Fruit fly (Drosophila melanogaster) whole organism, prepupa: ENCODE measurements around the gene CG7430.

Experiments
- CG11762 ChIP-seq: fragments of 200-800 bp; sonication (Bioruptor generic); optimal IDR thresholded peaks from 3 replicates; lab custom pipeline; 2016; ENCODE audit warnings: missing biosample characterization, missing genetic modification characterization; ENCODE audit not compliant: insufficient read depth
- CG15336 ChIP-seq: fragments of 200-800 bp; sonication (Bioruptor generic); IDR thresholded peaks from 2 replicates; pipeline ENCODE4 v1.3.6; 2022; ENCODE audit warnings: missing biosample characterization, missing genetic modification characterization
- CG1621 ChIP-seq: fragments of 200-800 bp; sonication (Bioruptor generic); optimal IDR thresholded peaks from 3 replicates; lab custom pipeline; 2018; ENCODE audit warnings: missing biosample characterization, mild to moderate bottlenecking, missing genetic modification characterization
- CG3032 ChIP-seq: fragments of 200-800 bp; optimal IDR thresholded peaks from 2 replicates; lab custom pipeline; 2019; ENCODE audit warnings: missing biosample characterization, mild to moderate bottlenecking, missing genetic modification characterization, moderate library complexity
- CG31627 ChIP-seq: fragments of 200-800 bp; sonication (Bioruptor generic); optimal IDR thresholded peaks from 3 replicates; lab custom pipeline; 2016; ENCODE audit warnings: missing biosample characterization, missing genetic modification characterization
- CG3919 ChIP-seq: fragments of 200-800 bp; sonication (Bioruptor generic); optimal IDR thresholded peaks from 3 replicates; lab custom pipeline; 2016; ENCODE audit warnings: missing biosample characterization, missing genetic modification characterization
- CG4318 ChIP-seq: fragments of 200-800 bp; sonication (Bioruptor generic); optimal IDR thresholded peaks from 3 replicates; lab custom pipeline; 2017; ENCODE audit warnings: missing biosample characterization, mild to moderate bottlenecking, missing genetic modification characterization
- CG6163 ChIP-seq: fragments of 200-800 bp; sonication (Bioruptor generic); IDR thresholded peaks from 3 replicates; pipeline ENCODE4 v1.3.6; 2022; ENCODE audit warnings: missing biosample characterization, missing genetic modification characterization
- CG6276 ChIP-seq: fragments of 200-800 bp; sonication (Bioruptor generic); optimal IDR thresholded peaks from 2 replicates; lab custom pipeline; 2017; ENCODE audit warnings: missing biosample characterization, mild to moderate bottlenecking, missing genetic modification characterization
- CG8632 ChIP-seq: fragments of 200-800 bp; sonication (Bioruptor generic); optimal IDR thresholded peaks from 3 replicates; lab custom pipeline; 2016; ENCODE audit warnings: missing biosample characterization, missing genetic modification characterization
- CG9139 ChIP-seq: fragments of 200-800 bp; sonication (Bioruptor generic); optimal IDR thresholded peaks from 3 replicates; lab custom pipeline; 2017; ENCODE audit warnings: missing biosample characterization, mild to moderate bottlenecking, missing genetic modification characterization
- Eip78C ChIP-seq: fragments of 200-800 bp; sonication (Bioruptor generic); peaks from one replicate; lab custom pipeline; 2016; ENCODE audit warnings: missing biosample characterization, missing genetic modification characterization
- Lpt ChIP-seq: fragments of 200-800 bp; sonication (Bioruptor generic); optimal IDR thresholded peaks from 3 replicates; lab custom pipeline; 2016; ENCODE audit warnings: missing biosample characterization, missing genetic modification characterization
- Sox102F ChIP-seq: fragments of 200-800 bp; sonication (Bioruptor generic); optimal IDR thresholded peaks from 2 replicates; lab custom pipeline; 2016; ENCODE audit warnings: missing biosample characterization, mild to moderate bottlenecking, missing genetic modification characterization
- dsx ChIP-seq: fragments of 200-800 bp; optimal IDR thresholded peaks from 3 replicates; lab custom pipeline; 2019; ENCODE audit warnings: missing biosample characterization, mild to moderate bottlenecking, missing genetic modification characterization, moderate library complexity; ENCODE audit not compliant: poor library complexity, severe bottlenecking
- esn ChIP-seq: fragments of 200-800 bp; sonication (Bioruptor generic); optimal IDR thresholded peaks from 2 replicates; lab custom pipeline; 2016; ENCODE audit warnings: missing biosample characterization, mild to moderate bottlenecking, missing genetic modification characterization, moderate library complexity
- fd85E ChIP-seq: fragments of 200-800 bp; sonication (Bioruptor generic); optimal IDR thresholded peaks from 3 replicates; lab custom pipeline; 2016; ENCODE audit warnings: missing biosample characterization, missing genetic modification characterization
- fkh ChIP-seq: fragments of 200-800 bp; sonication (Bioruptor generic); optimal IDR thresholded peaks from 3 replicates; lab custom pipeline; 2017; ENCODE audit warnings: missing biosample characterization, mild to moderate bottlenecking, missing genetic modification characterization, moderate library complexity
- net ChIP-seq: fragments of 200-800 bp; sonication (Bioruptor generic); optimal IDR thresholded peaks from 3 replicates; lab custom pipeline; 2016; ENCODE audit warnings: missing biosample characterization, missing genetic modification characterization
- spab ChIP-seq: fragments of 200-800 bp; sonication (Bioruptor generic); optimal IDR thresholded peaks from 2 replicates; lab custom pipeline; 2017; ENCODE audit warnings: missing biosample characterization, mild to moderate bottlenecking, missing genetic modification characterization, missing genetic modification reagents
- ss ChIP-seq, 2 experiments: fragments of 200-800 bp; sonication (Bioruptor generic); optimal IDR thresholded peaks; 2 replicates in 1 of 2; 3 replicates in 1 of 2; lab custom pipeline; 2017 to 2018; ENCODE audit warnings: mild to moderate bottlenecking in 2 of 2, missing biosample characterization in 2 of 2, missing genetic modification characterization in 2 of 2, moderate library complexity in 1 of 2

CG7430 gene

DNA sequence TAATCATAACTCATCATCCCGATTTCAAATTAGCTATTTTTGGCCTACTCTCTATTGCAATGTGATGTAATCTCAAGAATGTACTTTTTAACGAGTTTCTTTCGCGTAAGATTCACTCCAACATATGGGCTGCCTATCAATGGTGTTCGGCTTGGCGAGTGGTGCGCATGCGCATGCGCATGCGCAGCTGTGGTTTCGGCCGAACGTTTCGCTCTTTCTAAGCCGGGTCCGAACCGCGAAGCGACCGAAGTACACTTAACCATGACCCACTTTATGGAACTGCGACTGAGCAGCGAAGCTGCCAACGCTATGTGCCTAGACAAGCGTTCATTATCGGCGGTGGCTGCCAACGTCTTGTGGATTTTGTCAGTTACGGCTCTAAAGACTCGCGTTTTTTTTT, 46.9 kb downstream of the CG7430 start:
- no peak for TF ChIP-seq CG8632 (GFP tag; lab: Kevin White, UChicago)

DNA sequence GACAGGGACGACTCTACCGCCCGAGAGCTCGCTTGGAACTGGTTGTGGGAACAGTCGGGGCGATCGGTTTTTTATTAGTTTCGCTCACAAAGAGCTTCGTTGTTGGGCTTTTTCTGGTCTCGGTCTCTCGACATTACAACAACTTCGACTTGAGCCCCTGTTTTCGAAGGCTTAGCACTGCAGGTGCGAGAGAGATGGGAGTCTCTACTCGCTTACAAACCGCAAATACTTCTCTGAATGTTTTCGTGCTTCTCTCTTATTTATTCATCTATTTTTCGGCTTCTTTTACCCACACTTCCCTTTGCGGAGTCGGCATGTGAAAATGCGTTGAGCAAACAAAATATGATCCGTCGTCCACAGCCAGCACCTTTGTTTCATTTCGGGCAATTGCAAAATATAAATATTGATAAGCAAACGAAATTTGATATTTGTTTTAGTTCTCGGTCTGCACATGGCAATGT, 49.1 kb downstream of the CG7430 start, which contains the start of gene Tsp74F:
Tsp74F (minus strand) TSS at position 48 of the 461 bp plus-strand sequence.
- TF ChIP-seq Eip78C (GFP tag; lab: Kevin White, UChicago) (peak; percentile 45), CG11762 (GFP tag; lab: Kevin White, UChicago) (no peak), CG3919 (GFP tag; lab: Kevin White, UChicago) (no peak), CG6276 (GFP tag; lab: Kevin White, UChicago) (peak; percentile 10), Sox102F (no peak), ss (GFP tag; optimal IDR thresholded peaks at IDR 0.05; lab: Kevin White, UChicago) (peak in 1 of 2 experiments; percentile 25), Lpt (peak; percentile 19), CG6163 (0 out of 3 replicates have a peak, but pooled peaks have one; percentile 38), CG3032 (no peak), CG4318 (GFP tag; lab: Kevin White, UChicago) (no peak), dsx (GFP tag; lab: Kevin White, UChicago) (peak; percentile 40), CG9139 (GFP tag; lab: Kevin White, UChicago) (peak; percentile 37), CG31627 (GFP tag; lab: Kevin White, UChicago) (no peak), CG1621 (tag; lab: Kevin White, UChicago) (no peak), esn (GFP tag; lab: Kevin White, UChicago) (no peak), fkh (GFP tag; lab: Kevin White, UChicago) (peak; percentile 88), CG15336 (GFP tag; lab: Robert Waterston, UW) (peak; percentile 19; the same call in 1 of the 2 replicates)
- TF ChIP-seq, all 60 proteins: peak for 9

DNA sequence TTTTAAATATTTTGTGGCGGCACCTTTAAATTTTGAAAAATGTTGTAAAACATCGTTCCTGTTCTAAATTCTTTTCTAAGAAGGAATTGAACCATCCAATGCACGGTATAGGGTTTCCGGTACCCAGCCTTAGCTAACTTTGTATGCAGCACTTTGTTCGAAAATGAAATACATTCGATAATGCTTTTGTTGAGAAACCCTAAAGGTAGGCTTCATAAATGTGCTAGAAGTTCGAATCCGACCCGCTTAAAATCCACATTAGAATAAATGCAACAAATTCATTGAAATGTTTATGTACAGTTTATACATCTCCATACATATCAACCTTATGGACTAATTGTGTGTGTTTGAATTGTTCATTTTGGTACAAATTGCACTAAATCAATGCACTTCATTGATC, 51.9 kb downstream of the CG7430 start:
- TF ChIP-seq net (GFP tag; lab: Kevin White, UChicago) (no peak), dsx (GFP tag; lab: Kevin White, UChicago) (peak; percentile 57), fd85E (GFP tag; lab: Kevin White, UChicago) (no peak), spab (GFP tag; lab: Kevin White, UChicago) (no peak)
